Worm (Caenorhabditis elegans) whole organism, L2 larva: ENCODE results near the gene F55G1.1.

ENCODE experiments used
- C34F6.9 ChIP-seq: fragments of 150-350 bp; optimal IDR thresholded peaks from 2 replicates; lab custom pipeline; 2014; ENCODE audit warnings: missing biosample characterization, missing genetic modification characterization
- F13H6.1 ChIP-seq: sonication (generic microtip); optimal IDR thresholded peaks from 2 replicates; lab custom pipeline; 2016; ENCODE audit warnings: missing genetic modification characterization, missing compliant biosample characterization
- ZK546.5 ChIP-seq: sonication (generic microtip); optimal IDR thresholded peaks from 2 replicates; lab custom pipeline; 2017; ENCODE audit warnings: missing biosample characterization, missing genetic modification characterization
- ama-1 ChIP-seq: fragments of 150-350 bp; optimal IDR thresholded peaks from 2 replicates; lab custom pipeline; 2018; ENCODE audit warnings: inconsistent platforms
- egl-27 ChIP-seq: sonication (generic microtip); optimal IDR thresholded peaks from 3 replicates; lab custom pipeline; 2017; ENCODE audit warnings: missing biosample characterization, missing genetic modification reagents, missing genetic modification characterization
- elt-3 ChIP-seq: sonication (generic microtip); optimal IDR thresholded peaks from 2 replicates; lab custom pipeline; 2017; ENCODE audit warnings: missing biosample characterization, missing genetic modification characterization
- lin-11 ChIP-seq: fragments of 150-350 bp; sonication (generic microtip); optimal IDR thresholded peaks from 2 replicates; lab custom pipeline; 2014; ENCODE audit warnings: missing biosample characterization, missing genetic modification characterization, inconsistent platforms, mixed read lengths
- lin-39 ChIP-seq: fragments of 150-350 bp; optimal IDR thresholded peaks from 2 replicates; lab custom pipeline; 2014; ENCODE audit warnings: missing biosample characterization, missing genetic modification reagents, missing genetic modification characterization
- nhr-25 ChIP-seq: fragments of 150-350 bp; sonication (generic microtip); optimal IDR thresholded peaks from 3 replicates; lab custom pipeline; 2014; ENCODE audit warnings: missing biosample characterization, missing genetic modification characterization
- sma-3 ChIP-seq: sonication (generic microtip); optimal IDR thresholded peaks from 2 replicates; lab custom pipeline; 2016; ENCODE audit warnings: missing genetic modification reagents, missing genetic modification characterization, missing compliant biosample characterization
- unc-62 ChIP-seq: fragments of 150-350 bp; optimal IDR thresholded peaks from 2 replicates; lab custom pipeline; 2014; ENCODE audit warnings: missing biosample characterization, missing genetic modification reagents, missing genetic modification characterization
- zag-1 ChIP-seq: fragments of 150-350 bp; optimal IDR thresholded peaks from 2 replicates; lab custom pipeline; 2014; ENCODE audit warnings: missing biosample characterization, missing genetic modification characterization
- ztf-11 ChIP-seq: sonication (generic microtip); optimal IDR thresholded peaks from 2 replicates; lab custom pipeline; 2017; ENCODE audit warnings: missing biosample characterization, missing genetic modification characterization

- TF ChIP-seq lin-11 (tag; lab: Kevin White, UChicago) (no peak), nhr-25 (no peak), zag-1 (tag; lab: Kevin White, UChicago) (no peak), ZK546.5 (tag; lab: Kevin White, UChicago) (no peak), F13H6.1 (tag; lab: Kevin White, UChicago) (no peak), elt-3 (tag; lab: Kevin White, UChicago) (no peak), sma-3 (GFP tag; lab: Kevin White, UChicago) (no peak), ama-1 (no peak), C34F6.9 (no peak), unc-62 (no peak), lin-39 (tag; lab: Kevin White, UChicago) (no peak), egl-27 (tag; lab: Kevin White, UChicago) (no peak), ztf-11 (no peak)
Observed at ce11 chrIV:7508850-7509249, 17.3 kb downstream of the F55G1.1 start.
